Fruit fly (Drosophila melanogaster) whole organism, adult: Measurements from ENCODE around the gene Sytbeta.

Experiments
- CG11617 ChIP-seq: fragments of 200-800 bp; sonication (Bioruptor generic); optimal IDR thresholded peaks from 2 replicates; lab custom pipeline; 2017; ENCODE audit warnings: mild to moderate bottlenecking, missing biosample characterization, missing genetic modification reagents, missing genetic modification characterization
- CG7045 ChIP-seq: fragments of 200-800 bp; sonication (Bioruptor generic); optimal IDR thresholded peaks from 2 replicates; lab custom pipeline; 2017; ENCODE audit warnings: missing biosample characterization, mild to moderate bottlenecking, missing genetic modification characterization
- Hr96 ChIP-seq: fragments of 200-800 bp; sonication (Bioruptor generic); optimal IDR thresholded peaks from 2 replicates; lab custom pipeline; 2016; ENCODE audit warnings: missing biosample characterization, missing genetic modification characterization
- kay ChIP-seq: fragments of 200-800 bp; sonication (Bioruptor generic); peaks from one replicate; lab custom pipeline; 2016; ENCODE audit warnings: missing biosample characterization, missing genetic modification characterization, borderline replicate concordance

dm6 chr3L:14979332-14979731 is 85.4 kb downstream of the Sytbeta start, which contains the start of gene CG3349:
- no peak for TF ChIP-seq CG7045 (GFP tag; lab: Kevin White, UChicago)
- TF ChIP-seq CG11617 (GFP tag; lab: Kevin White, UChicago): no peak
- TF ChIP-seq Hr96 (GFP tag; lab: Kevin White, UChicago): no peak
- no peak for TF ChIP-seq kay (GFP tag; lab: Kevin White, UChicago)
